Fruit fly (Drosophila melanogaster): Measurements from ENCODE around the gene CG11760.

Gene CG11760

dm6 chr3R:8712722-8713131, 6.3 kb upstream of the CG11760 start, which contains the start of gene CG8112 (continued):
- TF ChIP-seq CG11247 (GFP tag; IDR thresholded peaks at IDR 0.05): no peak
- TF ChIP-seq bowl (GFP tag; IDR thresholded peaks at IDR 0.05): no peak
- no peak for TF ChIP-seq yki (optimal IDR thresholded peaks at IDR 0.05)
- no peak for TF ChIP-seq Rx (GFP tag; IDR thresholded peaks at IDR 0.05)
- TF ChIP-seq CG6272 (GFP tag; IDR thresholded peaks at IDR 0.05): no peak; the same call in 1 of the 2 replicates
- peak; percentile 54 for TF ChIP-seq Meics (GFP tag; optimal IDR thresholded peaks at IDR 0.05)
- no peak for TF ChIP-seq CG4404 (GFP tag; IDR thresholded peaks at IDR 0.05)
- no peak for TF ChIP-seq CG8359 (GFP tag; optimal IDR thresholded peaks at IDR 0.05; ENCODE audit: borderline replicate concordance)
- TF ChIP-seq ind (GFP tag; optimal IDR thresholded peaks at IDR 0.05): no peak
- no peak for TF ChIP-seq sug (tag; optimal IDR thresholded peaks at IDR 0.05)
- TF ChIP-seq gem (tag; optimal IDR thresholded peaks at IDR 0.05): peak; percentile 64
- peak; percentile 19 for TF ChIP-seq CG12391 (tag; optimal IDR thresholded peaks at IDR 0.05)
- no peak for TF ChIP-seq Ravus (GFP tag; IDR thresholded peaks at IDR 0.05)
- no peak for TF ChIP-seq tin (GFP tag; optimal IDR thresholded peaks at IDR 0.05)
- no peak for TF ChIP-seq seq (GFP tag; IDR thresholded peaks at IDR 0.05)
- no peak for TF ChIP-seq dmrt11E (tag; optimal IDR thresholded peaks at IDR 0.05)
- no peak for TF ChIP-seq CG10431 (GFP tag; optimal IDR thresholded peaks at IDR 0.05)
- TF ChIP-seq pros (GFP tag; optimal IDR thresholded peaks at IDR 0.05): no peak
- TF ChIP-seq CG14014 (GFP tag; IDR thresholded peaks at IDR 0.05): no peak
- TF ChIP-seq trem (tag; optimal IDR thresholded peaks at IDR 0.05): no peak
- no peak for TF ChIP-seq CG3163 (GFP tag; optimal IDR thresholded peaks at IDR 0.05)
- TF ChIP-seq CG12299 (tag; optimal IDR thresholded peaks at IDR 0.05): no peak
- TF ChIP-seq CG14710 (tag; optimal IDR thresholded peaks at IDR 0.05): peak; percentile 6
- TF ChIP-seq tio (GFP tag; optimal IDR thresholded peaks at IDR 0.05): no peak
- no peak for TF ChIP-seq dmrt99B (tag; optimal IDR thresholded peaks at IDR 0.05)
- no peak for TF ChIP-seq ewg (GFP tag; optimal IDR thresholded peaks at IDR 0.05)
- TF ChIP-seq ap (GFP tag; IDR thresholded peaks at IDR 0.05): 0 out of 2 replicates have a peak, but pooled peaks have one; percentile 13
- TF ChIP-seq CG34422 (GFP tag; IDR thresholded peaks at IDR 0.05): no peak
- no peak for TF ChIP-seq sim (GFP tag; IDR thresholded peaks at IDR 0.05)
- TF ChIP-seq CG15601 (tag; optimal IDR thresholded peaks at IDR 0.05): no peak
- TF ChIP-seq CG4707 (GFP tag; optimal IDR thresholded peaks at IDR 0.05): no peak
- TF ChIP-seq hth (optimal IDR thresholded peaks at IDR 0.05): no peak
- no peak for TF ChIP-seq Mad (GFP tag; optimal IDR thresholded peaks at IDR 0.05)
- TF ChIP-seq CG2678 (tag; optimal IDR thresholded peaks at IDR 0.05): no peak
- TF ChIP-seq CG31441 (GFP tag; IDR thresholded peaks at IDR 0.05): 0 out of 2 replicates have a peak, but pooled peaks have one; percentile 23
- TF ChIP-seq CG9437 (GFP tag; optimal IDR thresholded peaks at IDR 0.05): peak; percentile 22
- no peak for TF ChIP-seq CG10654 (GFP tag; optimal IDR thresholded peaks at IDR 0.05)
- TF ChIP-seq D19B (GFP tag; optimal IDR thresholded peaks at IDR 0.05): no peak
- TF ChIP-seq ken (GFP tag; IDR thresholded peaks at IDR 0.05): no peak
- peak; percentile 35; the same call in 1 of the 2 replicates for TF ChIP-seq Drgx (GFP tag; IDR thresholded peaks at IDR 0.05)
- TF ChIP-seq cwo (GFP tag; optimal IDR thresholded peaks at IDR 0.05): peak; percentile 24
- no peak for TF ChIP-seq crol (GFP tag; IDR thresholded peaks at IDR 0.05)
- no peak for TF ChIP-seq Abd-B (GFP tag; optimal IDR thresholded peaks at IDR 0.05)
- TF ChIP-seq danr (GFP tag; IDR thresholded peaks at IDR 0.05): no peak
- TF ChIP-seq CG12155 (GFP tag; optimal IDR thresholded peaks at IDR 0.05): no peak
- peak; percentile 45 for TF ChIP-seq odd (GFP tag; optimal IDR thresholded peaks at IDR 0.05)
- no peak for TF ChIP-seq CTCF (GFP tag; optimal IDR thresholded peaks at IDR 0.05)
- TF ChIP-seq fd96Cb (tag; optimal IDR thresholded peaks at IDR 0.05): peak; percentile 13
- peak; percentile 14 for TF ChIP-seq CG7839 (tag; optimal IDR thresholded peaks at IDR 0.05)
- no peak for TF ChIP-seq CG5245 (GFP tag; optimal IDR thresholded peaks at IDR 0.05)
- peak; percentile 12 for TF ChIP-seq sens (GFP tag)
- no peak for TF ChIP-seq H15 (GFP tag; IDR thresholded peaks at IDR 0.05)
- peak; percentile 6 for TF ChIP-seq Nf-YB (GFP tag; optimal IDR thresholded peaks at IDR 0.05)
